Worm (Caenorhabditis elegans): ENCODE results near the gene C18B2.4.

Gene C18B2.4

DNA sequence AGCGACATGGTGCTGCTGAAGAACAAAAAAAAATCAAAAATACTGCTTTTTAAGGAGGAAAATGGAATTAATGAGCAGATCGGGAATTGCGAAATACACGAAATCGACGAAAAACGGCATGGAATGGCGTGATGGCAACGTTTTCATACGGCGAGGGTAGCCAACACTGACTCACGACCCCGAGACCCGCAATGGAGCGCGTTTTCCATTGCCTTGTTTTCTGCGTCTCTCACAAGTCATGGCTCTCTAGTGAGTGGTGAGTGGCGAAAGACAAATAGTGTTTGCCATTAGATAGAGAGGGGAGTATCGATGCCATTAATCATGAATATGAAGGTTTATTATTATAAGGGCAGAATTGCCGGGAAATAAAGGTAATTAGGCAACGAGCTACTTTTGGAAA is at the start of gene C18B2.4:
Gene C18B2.4, minus strand, starts transcription at position 15 of the 400 bp plus-strand sequence.
- TF ChIP-seq hnd-1 (tag; optimal IDR thresholded peaks at IDR 0.05) (no peak), hmg-4 (GFP tag; optimal IDR thresholded peaks at IDR 0.05) (peak; percentile 39), tbx-37 (GFP tag; conservative IDR thresholded peaks at IDR 0.05) (0 out of 2 replicates have a peak, but pooled peaks have one; percentile 14), F13C5.2 (tag; optimal IDR thresholded peaks at IDR 0.05) (peak; percentile 7), B0310.2 (tag; optimal IDR thresholded peaks at IDR 0.05) (no peak)

DNA sequence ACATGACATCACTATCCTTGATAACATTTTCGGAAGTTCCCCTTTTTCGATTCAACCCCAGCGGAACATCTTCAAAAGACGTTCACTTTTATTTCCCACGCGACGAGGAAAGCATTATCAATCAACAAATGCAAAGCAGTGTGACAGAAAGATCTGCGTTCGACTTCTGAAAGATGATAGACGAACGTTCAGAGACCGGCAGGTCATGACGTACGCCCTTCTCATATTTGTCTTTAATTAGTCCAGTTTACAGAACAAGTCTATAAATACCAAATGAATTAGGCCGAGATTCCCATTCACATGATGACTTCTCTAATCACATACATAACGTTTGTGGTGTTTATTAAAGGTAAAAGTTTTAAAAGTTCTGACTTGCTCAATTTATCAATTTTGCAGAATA is 49.1 kb upstream of the C18B2.4 start, which contains the start of gene R11G1.11:
Gene R11G1.11, plus strand, starts transcription at position 301 of the 400 bp plus-strand sequence.
- TF ChIP-seq F13C5.2 (tag; optimal IDR thresholded peaks at IDR 0.05) (no peak), ceh-36 (tag; optimal IDR thresholded peaks at IDR 0.05) (no peak), pes-1 (GFP tag; IDR thresholded peaks at IDR 0.05) (no peak), hmbx-1 (tag; optimal IDR thresholded peaks at IDR 0.05) (no peak), hnd-1 (tag; optimal IDR thresholded peaks at IDR 0.05) (no peak), ama-1 (optimal IDR thresholded peaks at IDR 0.05) (no peak), tbx-11 (GFP tag; IDR thresholded peaks at IDR 0.05) (no peak), hmg-4 (GFP tag; optimal IDR thresholded peaks at IDR 0.05) (no peak), B0310.2 (tag; optimal IDR thresholded peaks at IDR 0.05) (no peak), sea-1 (GFP tag; conservative IDR thresholded peaks at IDR 0.05) (no peak), tra-4 (tag; optimal IDR thresholded peaks at IDR 0.05) (no peak), tbx-37 (GFP tag; conservative IDR thresholded peaks at IDR 0.05) (no peak)

DNA sequence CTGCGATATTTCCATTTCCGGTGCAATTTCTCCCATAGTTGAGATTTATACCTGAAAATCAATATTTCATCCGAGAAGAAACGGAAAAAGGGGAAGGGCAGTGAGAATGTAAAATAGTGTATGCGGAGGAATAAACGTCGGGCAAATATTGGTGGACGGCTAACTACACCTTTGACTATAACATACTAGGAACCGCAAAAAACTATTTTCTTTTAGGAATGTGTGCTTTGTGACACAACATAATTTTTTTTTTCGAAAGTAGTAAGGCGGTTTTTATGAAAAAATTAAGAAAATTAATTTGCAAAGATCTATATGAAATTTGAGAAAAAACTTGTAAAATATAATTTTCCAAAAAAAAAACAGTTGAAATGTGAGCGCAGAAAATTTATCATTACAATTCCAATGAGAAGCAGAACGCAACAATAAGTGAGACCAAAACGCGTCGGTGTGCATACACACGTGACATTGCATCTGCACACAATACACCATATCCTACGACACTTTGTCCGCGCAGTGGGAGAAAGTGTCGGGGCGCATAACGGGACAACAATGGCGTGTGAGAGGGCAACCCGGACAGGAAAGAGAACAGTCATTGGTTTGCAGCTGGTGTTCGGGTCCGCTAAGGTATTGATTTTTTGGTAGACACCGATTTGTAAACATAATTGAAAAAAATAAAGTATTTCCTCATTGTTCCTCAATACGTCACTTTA is 44.7 kb upstream of the C18B2.4 start, which contains the start of the genes sax-1 and R11G1.2:
Gene sax-1, minus strand, starts transcription at position 51 of the 710 bp plus-strand sequence.
Gene R11G1.2, plus strand, starts transcription at position 515 of the 710 bp plus-strand sequence.
- TF ChIP-seq scrt-1 (GFP tag; IDR thresholded peaks at IDR 0.05) (no peak), ama-1 (optimal IDR thresholded peaks at IDR 0.05) (no peak), hmg-4 (GFP tag; optimal IDR thresholded peaks at IDR 0.05) (peak; percentile 56), B0310.2 (tag; optimal IDR thresholded peaks at IDR 0.05) (no peak), tbx-37 (GFP tag; conservative IDR thresholded peaks at IDR 0.05) (no peak), ceh-36 (tag; optimal IDR thresholded peaks at IDR 0.05) (no peak)

DNA sequence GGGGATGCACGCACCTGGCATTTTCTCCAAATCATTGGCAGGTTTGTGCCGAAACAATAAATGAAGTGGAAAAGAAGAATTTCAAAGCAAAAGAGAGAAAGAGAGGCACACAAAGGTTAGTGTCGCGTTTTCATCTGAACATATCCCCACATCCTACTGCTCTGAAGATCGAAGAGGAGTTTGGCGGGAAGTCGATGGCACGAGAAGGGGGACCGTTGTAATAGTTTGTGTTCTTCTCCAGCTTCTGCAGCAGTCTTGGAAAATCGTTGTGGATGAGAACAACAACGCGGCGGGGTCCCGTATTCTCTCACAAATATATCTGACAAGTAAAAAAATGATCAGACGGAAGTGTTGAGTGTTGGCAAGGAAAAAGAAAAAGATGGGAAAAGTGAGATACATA is 40.4 kb upstream of the C18B2.4 start:
- TF ChIP-seq sea-1 (GFP tag; conservative IDR thresholded peaks at IDR 0.05), result no peak
- TF ChIP-seq ceh-36 (tag; optimal IDR thresholded peaks at IDR 0.05), result no peak
- no peak for TF ChIP-seq ets-7 (tag; optimal IDR thresholded peaks at IDR 0.05)
- TF ChIP-seq scrt-1 (GFP tag; IDR thresholded peaks at IDR 0.05), result no peak
- no peak for TF ChIP-seq tbx-37 (GFP tag; conservative IDR thresholded peaks at IDR 0.05)
- TF ChIP-seq B0310.2 (tag; optimal IDR thresholded peaks at IDR 0.05), result no peak
- TF ChIP-seq ceh-13 (GFP tag; optimal IDR thresholded peaks at IDR 0.05), result no peak
- no peak for TF ChIP-seq flt-1 (GFP tag; IDR thresholded peaks at IDR 0.05)
- TF ChIP-seq tra-4 (tag; optimal IDR thresholded peaks at IDR 0.05), result no peak
- no peak for TF ChIP-seq hnd-1 (tag; optimal IDR thresholded peaks at IDR 0.05)
- TF ChIP-seq tbx-11 (GFP tag; IDR thresholded peaks at IDR 0.05), result no peak
- TF ChIP-seq ama-1 (optimal IDR thresholded peaks at IDR 0.05), result no peak
- TF ChIP-seq hmbx-1 (tag; optimal IDR thresholded peaks at IDR 0.05), result no peak
- TF ChIP-seq hmg-4 (GFP tag; optimal IDR thresholded peaks at IDR 0.05), result no peak
- TF ChIP-seq pes-1 (GFP tag; IDR thresholded peaks at IDR 0.05), result no peak
- TF ChIP-seq aly-1 (tag; optimal IDR thresholded peaks at IDR 0.05), result no peak
- TF ChIP-seq F13C5.2 (tag; optimal IDR thresholded peaks at IDR 0.05), result no peak

DNA sequence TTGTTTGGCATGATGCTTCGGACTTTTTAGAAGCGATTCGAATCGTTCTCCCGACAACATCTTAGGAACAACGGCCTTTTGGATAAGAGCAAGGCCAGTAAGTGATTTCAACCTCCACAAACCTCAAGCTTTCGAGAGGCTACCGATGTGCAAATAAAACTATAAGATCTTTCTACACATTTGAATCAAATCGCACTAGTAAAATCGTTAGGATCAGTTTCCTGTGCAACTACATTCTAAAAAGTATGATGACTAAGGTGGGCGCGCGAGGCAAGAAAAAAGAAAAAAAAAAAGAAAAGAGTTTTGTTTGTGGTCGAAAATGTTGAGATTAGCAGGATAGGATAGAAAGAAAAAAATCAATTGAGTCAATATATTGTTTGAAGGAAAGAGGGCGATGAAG is 39.3 kb upstream of the C18B2.4 start, which contains the start of gene tmem-24:
Gene tmem-24, minus strand, starts transcription at position 101 of the 400 bp plus-strand sequence.
- TF ChIP-seq aly-1 (tag; optimal IDR thresholded peaks at IDR 0.05), result no peak
- no peak for TF ChIP-seq hmbx-1 (tag; optimal IDR thresholded peaks at IDR 0.05)
- TF ChIP-seq ama-1 (optimal IDR thresholded peaks at IDR 0.05), result no peak
- TF ChIP-seq ceh-13 (GFP tag; optimal IDR thresholded peaks at IDR 0.05), result no peak
- no peak for TF ChIP-seq F13C5.2 (tag; optimal IDR thresholded peaks at IDR 0.05)
- no peak for TF ChIP-seq B0310.2 (tag; optimal IDR thresholded peaks at IDR 0.05)
- no peak for TF ChIP-seq hmg-4 (GFP tag; optimal IDR thresholded peaks at IDR 0.05)
- TF ChIP-seq hnd-1 (tag; optimal IDR thresholded peaks at IDR 0.05), result no peak
- no peak for TF ChIP-seq ceh-36 (tag; optimal IDR thresholded peaks at IDR 0.05)
- no peak for TF ChIP-seq tbx-37 (GFP tag; conservative IDR thresholded peaks at IDR 0.05)
- TF ChIP-seq flt-1 (GFP tag; IDR thresholded peaks at IDR 0.05), result no peak
- no peak for TF ChIP-seq tra-4 (tag; optimal IDR thresholded peaks at IDR 0.05)
- no peak for TF ChIP-seq pes-1 (GFP tag; IDR thresholded peaks at IDR 0.05)

DNA sequence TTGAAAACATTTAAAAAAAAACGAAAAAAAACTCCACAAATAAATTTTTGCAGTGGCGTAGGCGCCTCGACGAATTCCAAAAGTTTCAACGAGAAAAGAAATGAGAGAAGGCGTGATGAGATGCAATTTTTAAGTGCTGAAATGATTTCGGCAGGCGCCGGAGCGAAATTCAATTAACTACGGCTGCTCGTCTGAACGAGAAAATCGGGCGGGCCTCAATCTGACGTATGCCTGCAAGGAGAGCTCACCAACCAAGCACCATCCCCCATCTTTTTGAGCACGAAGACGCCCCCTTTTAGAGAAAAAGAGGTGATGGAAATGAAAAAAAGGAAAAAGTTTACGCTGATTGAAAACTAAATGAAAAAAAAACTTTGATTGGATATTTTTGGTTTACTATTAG is 29.2 kb upstream of the C18B2.4 start:
- TF ChIP-seq F13C5.2 (tag; optimal IDR thresholded peaks at IDR 0.05) (no peak), sea-1 (GFP tag; conservative IDR thresholded peaks at IDR 0.05) (no peak), tra-4 (tag; optimal IDR thresholded peaks at IDR 0.05) (no peak), B0310.2 (tag; optimal IDR thresholded peaks at IDR 0.05) (no peak), aly-1 (tag; optimal IDR thresholded peaks at IDR 0.05) (no peak), tbx-11 (GFP tag; IDR thresholded peaks at IDR 0.05) (no peak), ama-1 (optimal IDR thresholded peaks at IDR 0.05) (no peak), ets-7 (tag; optimal IDR thresholded peaks at IDR 0.05) (no peak), tbx-37 (GFP tag; conservative IDR thresholded peaks at IDR 0.05) (no peak), ceh-13 (GFP tag; optimal IDR thresholded peaks at IDR 0.05) (no peak), ceh-36 (tag; optimal IDR thresholded peaks at IDR 0.05) (no peak), flt-1 (GFP tag; IDR thresholded peaks at IDR 0.05) (no peak), pes-1 (GFP tag; IDR thresholded peaks at IDR 0.05) (no peak), hmg-4 (GFP tag; optimal IDR thresholded peaks at IDR 0.05) (no peak), hmbx-1 (tag; optimal IDR thresholded peaks at IDR 0.05) (no peak), hnd-1 (tag; optimal IDR thresholded peaks at IDR 0.05) (no peak), scrt-1 (GFP tag; IDR thresholded peaks at IDR 0.05) (no peak)

DNA sequence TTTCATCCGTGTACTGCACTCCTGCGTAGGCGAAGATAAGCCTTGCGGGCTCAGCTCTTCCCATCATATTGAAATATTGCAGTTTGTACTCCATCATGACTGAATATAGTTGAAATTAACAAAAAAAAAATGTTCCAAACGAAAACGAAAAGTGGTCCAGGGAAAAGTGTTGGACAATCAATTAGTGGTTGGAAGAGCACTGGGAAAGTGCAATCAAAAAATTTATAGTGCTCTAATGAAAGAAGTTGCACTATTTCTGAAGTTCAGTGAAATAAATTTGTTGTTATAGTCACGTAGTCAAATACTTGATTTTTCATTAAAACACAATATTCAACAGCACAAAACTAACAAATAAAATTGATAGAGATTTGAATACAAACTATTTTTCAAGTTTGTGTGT is 28.1 kb upstream of the C18B2.4 start, which contains the start of gene gst-11:
Gene gst-11, minus strand, starts transcription at position 101 of the 400 bp plus-strand sequence.
- TF ChIP-seq hmbx-1 (tag; optimal IDR thresholded peaks at IDR 0.05) (no peak), tra-4 (tag; optimal IDR thresholded peaks at IDR 0.05) (no peak), tbx-37 (GFP tag; conservative IDR thresholded peaks at IDR 0.05) (no peak), ama-1 (optimal IDR thresholded peaks at IDR 0.05) (no peak), B0310.2 (tag; optimal IDR thresholded peaks at IDR 0.05) (no peak)
